Fruit fly (Drosophila melanogaster): ENCODE data around the gene CG6073.
A peak's percentile ranks its signal among the peaks of the same experiment; 100 is the strongest.

DNA sequence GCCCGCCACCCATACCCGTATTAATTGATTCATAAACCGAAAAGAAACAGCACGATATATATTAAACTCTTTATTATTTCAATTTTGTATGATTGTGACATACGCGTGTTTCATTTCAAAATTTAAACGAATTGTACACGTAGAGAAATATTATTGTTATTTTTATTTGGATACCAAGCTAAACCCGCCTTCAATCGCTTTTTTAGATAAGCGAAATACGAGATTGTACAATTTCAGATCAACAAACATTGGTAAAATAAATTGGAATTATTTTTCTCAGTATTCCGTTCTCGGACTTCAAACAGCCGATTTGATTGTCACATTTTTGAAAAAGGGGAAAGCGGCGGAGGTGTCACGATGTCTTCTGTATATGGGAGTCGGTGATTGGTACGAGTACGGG is 46.4 kb upstream of the CG6073 start:
- peak; percentile 54 for TF ChIP-seq Met (GFP tag; optimal IDR thresholded peaks at IDR 0.05)
- TF ChIP-seq CG10631 (GFP tag; optimal IDR thresholded peaks at IDR 0.05): peak; percentile 4
- TF ChIP-seq Ets96B (tag; optimal IDR thresholded peaks at IDR 0.05): no peak
- peak; percentile 41 for TF ChIP-seq Hr4 (GFP tag; optimal IDR thresholded peaks at IDR 0.05)
- peak; percentile 38 for TF ChIP-seq Smox (GFP tag; optimal IDR thresholded peaks at IDR 0.05)
- peak; percentile 42 for TF ChIP-seq Sox14 (GFP tag; optimal IDR thresholded peaks at IDR 0.05)
- TF ChIP-seq Sox102F (GFP tag; optimal IDR thresholded peaks at IDR 0.05): peak; percentile 11
- TF ChIP-seq CG11762 (GFP tag; optimal IDR thresholded peaks at IDR 0.05; ENCODE audit: insufficient read depth): no peak

Data from whole organism, prepupa.